Fruit fly (Drosophila melanogaster) whole organism, wandering third instar larva: Measurements from ENCODE around the gene Drgx.
A peak's percentile ranks its signal among the peaks of the same experiment; 100 is the strongest.

Experiments
- Abd-B ChIP-seq: fragments of >200 bp; optimal IDR thresholded peaks from 2 replicates; lab custom pipeline; 2017; ENCODE audit warnings: missing biosample characterization, missing genetic modification characterization
- CG32264 ChIP-seq: fragments of 200-800 bp; sonication (Bioruptor generic); optimal IDR thresholded peaks from 2 replicates; lab custom pipeline; 2016; ENCODE audit warnings: missing biosample characterization, missing genetic modification characterization
- CG9705 ChIP-seq: fragments of 200-800 bp; sonication (Bioruptor generic); optimal IDR thresholded peaks from 2 replicates; lab custom pipeline; 2018; ENCODE audit warnings: missing biosample characterization, mild to moderate bottlenecking, missing genetic modification characterization
- CrebA ChIP-seq: fragments of 200-800 bp; sonication (Bioruptor generic); optimal IDR thresholded peaks from 2 replicates; lab custom pipeline; 2016; ENCODE audit warnings: missing biosample characterization, mild to moderate bottlenecking, missing genetic modification characterization, borderline replicate concordance
- Dfd ChIP-seq: fragments of >200 bp; optimal IDR thresholded peaks from 2 replicates; lab custom pipeline; 2017; ENCODE audit warnings: missing biosample characterization, missing genetic modification characterization
- Dif ChIP-seq: fragments of 200-275, 200-300 bp; sonication (Bioruptor generic); optimal IDR thresholded peaks from 2 replicates; lab custom pipeline; 2018; ENCODE audit warnings: missing biosample characterization, missing genetic modification characterization; ENCODE audit not compliant: partially characterized antibody
- GATAd ChIP-seq: sonication (Bioruptor generic); optimal IDR thresholded peaks from 2 replicates; lab custom pipeline; 2016; ENCODE audit warnings: missing biosample characterization, missing genetic modification characterization
- HLH106 ChIP-seq: fragments of 200-800 bp; optimal IDR thresholded peaks from 3 replicates; lab custom pipeline; 2019; ENCODE audit warnings: missing biosample characterization, mild to moderate bottlenecking, missing genetic modification characterization, moderate library complexity
- Hnf4 ChIP-seq: fragments of 200-800 bp; sonication (Bioruptor generic); optimal IDR thresholded peaks from 2 replicates; lab custom pipeline; 2016; ENCODE audit warnings: missing biosample characterization, mild to moderate bottlenecking, missing genetic modification characterization
- Hr78 ChIP-seq: fragments of >200 bp; optimal IDR thresholded peaks from 2 replicates; lab custom pipeline; 2017; ENCODE audit warnings: missing biosample characterization, missing genetic modification characterization
- Hr83 ChIP-seq: fragments of 200-300 bp; sonication (Bioruptor generic); optimal IDR thresholded peaks from 2 replicates; lab custom pipeline; 2016; ENCODE audit warnings: missing biosample characterization, mild to moderate bottlenecking, missing genetic modification characterization, moderate library complexity; ENCODE audit not compliant: poor library complexity, severe bottlenecking
- Jra ChIP-seq: sonication (Bioruptor generic); optimal IDR thresholded peaks from 2 replicates; lab custom pipeline; 2016; ENCODE audit warnings: missing biosample characterization, missing genetic modification characterization
- Mio ChIP-seq: sonication (Bioruptor generic); optimal IDR thresholded peaks from 2 replicates; lab custom pipeline; 2016; ENCODE audit warnings: missing biosample characterization, missing genetic modification characterization
- Myc ChIP-seq: fragments of >200 bp; optimal IDR thresholded peaks from 2 replicates; lab custom pipeline; 2017
- OdsH ChIP-seq: fragments of 200-800 bp; sonication (Bioruptor generic); optimal IDR thresholded peaks from 2 replicates; lab custom pipeline; 2016; ENCODE audit warnings: missing biosample characterization, mild to moderate bottlenecking, missing genetic modification characterization
- Rel ChIP-seq, 2 experiments: fragments of 200-800 bp; sonication (Bioruptor generic) in 1 of 2; optimal IDR thresholded peaks; 2 replicates in 1 of 2; 3 replicates in 1 of 2; lab custom pipeline; 2016 to 2019; ENCODE audit warnings: mild to moderate bottlenecking in 2 of 2, missing biosample characterization in 2 of 2, missing genetic modification characterization in 2 of 2, moderate library complexity in 1 of 2
- Sp1 ChIP-seq: fragments of 200-800 bp; sonication (Bioruptor generic); optimal IDR thresholded peaks from 3 replicates; lab custom pipeline; 2019; ENCODE audit warnings: missing biosample characterization, mild to moderate bottlenecking, missing genetic modification characterization, moderate library complexity
- Vsx2 ChIP-seq: fragments of 200-300, 225-300 bp; sonication (Bioruptor generic); optimal IDR thresholded peaks from 2 replicates; lab custom pipeline; 2018; ENCODE audit warnings: missing biosample characterization, missing genetic modification characterization; ENCODE audit not compliant: partially characterized antibody
- br ChIP-seq: fragments of 200-800 bp; sonication (Bioruptor generic); optimal IDR thresholded peaks from 2 replicates; lab custom pipeline; 2016; ENCODE audit warnings: missing biosample characterization, missing genetic modification characterization
- brk ChIP-seq: fragments of 200-800 bp; sonication (Bioruptor generic); optimal IDR thresholded peaks from 2 replicates; lab custom pipeline; 2016; ENCODE audit warnings: missing biosample characterization, mild to moderate bottlenecking, missing genetic modification characterization
- dl ChIP-seq, 2 experiments: fragments of 175-275, 200-275 bp in 1 of 2; fragments of 200-275 bp in 1 of 2; sonication (Bioruptor generic); optimal IDR thresholded peaks; lab custom pipeline; 2018; ENCODE audit warnings: mild to moderate bottlenecking in 2 of 2, missing biosample characterization in 2 of 2, missing genetic modification characterization in 2 of 2, moderate library complexity in 2 of 2; ENCODE audit not compliant: partially characterized antibody in 2 of 2, insufficient read depth in 1 of 2
- dmrt93B ChIP-seq: fragments of 200-800 bp; sonication (Bioruptor generic); optimal IDR thresholded peaks from 2 replicates; lab custom pipeline; 2018; ENCODE audit warnings: missing biosample characterization, mild to moderate bottlenecking, missing genetic modification characterization
- dsf ChIP-seq: sonication (Bioruptor generic); optimal IDR thresholded peaks from 2 replicates; lab custom pipeline; 2016; ENCODE audit warnings: missing biosample characterization, missing genetic modification characterization, borderline replicate concordance
- ey ChIP-seq: fragments of 200-800 bp; sonication (Bioruptor generic); optimal IDR thresholded peaks from 2 replicates; lab custom pipeline; 2016; ENCODE audit warnings: missing biosample characterization, missing genetic modification characterization
- foxo ChIP-seq, 2 experiments: fragments of 200-800 bp; sonication (Bioruptor generic); optimal IDR thresholded peaks; 2 replicates in 1 of 2; 3 replicates in 1 of 2; lab custom pipeline; 2016 to 2017; ENCODE audit warnings: missing biosample characterization in 2 of 2, missing genetic modification characterization in 2 of 2
- fru ChIP-seq: fragments of 200-800 bp; sonication (Bioruptor generic); optimal IDR thresholded peaks from 3 replicates; lab custom pipeline; 2016; ENCODE audit warnings: missing biosample characterization, mild to moderate bottlenecking, missing genetic modification characterization
- h ChIP-seq: fragments of 200-800 bp; sonication (Bioruptor generic); optimal IDR thresholded peaks from 3 replicates; lab custom pipeline; 2016; ENCODE audit warnings: missing biosample characterization, mild to moderate bottlenecking, missing genetic modification characterization
- jim ChIP-seq: fragments of 175-275, 200-325 bp; sonication (Bioruptor generic); optimal IDR thresholded peaks from 2 replicates; lab custom pipeline; 2016; ENCODE audit warnings: missing biosample characterization, mild to moderate bottlenecking, missing genetic modification characterization
- lola ChIP-seq: fragments of >200 bp; optimal IDR thresholded peaks from 2 replicates; lab custom pipeline; 2017; ENCODE audit warnings: missing biosample characterization, missing genetic modification characterization
- pan ChIP-seq: fragments of >200 bp; optimal IDR thresholded peaks from 2 replicates; lab custom pipeline; 2017
- psq ChIP-seq: fragments of 200-800 bp; sonication (Bioruptor generic); optimal IDR thresholded peaks from 3 replicates; lab custom pipeline; 2017; ENCODE audit warnings: missing biosample characterization, mild to moderate bottlenecking, missing genetic modification characterization, moderate library complexity
- rgr ChIP-seq: fragments of 200-800 bp; sonication (Bioruptor generic); optimal IDR thresholded peaks from 3 replicates; lab custom pipeline; 2016; ENCODE audit warnings: missing biosample characterization, mild to moderate bottlenecking, missing genetic modification characterization
- sage ChIP-seq: fragments of 200-800 bp; sonication (Bioruptor generic); optimal IDR thresholded peaks from 2 replicates; lab custom pipeline; 2016; ENCODE audit warnings: missing biosample characterization, mild to moderate bottlenecking, missing genetic modification characterization
- sv ChIP-seq: fragments of 200-800 bp; sonication (Bioruptor generic); optimal IDR thresholded peaks from 3 replicates; lab custom pipeline; 2016; ENCODE audit warnings: missing biosample characterization, missing genetic modification characterization
- tai ChIP-seq: sonication (Bioruptor generic); optimal IDR thresholded peaks from 2 replicates; lab custom pipeline; 2016; ENCODE audit warnings: missing biosample characterization, missing genetic modification characterization
- usp ChIP-seq: fragments of >200 bp; optimal IDR thresholded peaks from 2 replicates; lab custom pipeline; 2017; ENCODE audit warnings: missing biosample characterization, missing genetic modification characterization
- woc ChIP-seq: sonication (Bioruptor generic); optimal IDR thresholded peaks from 2 replicates; lab custom pipeline; 2016; ENCODE audit warnings: missing biosample characterization, mild to moderate bottlenecking, missing genetic modification characterization

Drgx gene

dm6 chr2L:3655698-3656105 is 6.8 kb upstream of the Drgx start:
- TF ChIP-seq Hr78 (GFP tag; lab: Kevin White, UChicago): no peak
- TF ChIP-seq Rel (GFP tag; optimal IDR thresholded peaks at IDR 0.05; lab: Kevin White, UChicago): peak; percentile 93
- TF ChIP-seq Rel (tag; optimal IDR thresholded peaks at IDR 0.05; lab: Kevin White, UChicago): peak; percentile 95
- peak; percentile 99 for TF ChIP-seq CG9705 (GFP tag; lab: Kevin White, UChicago)
- TF ChIP-seq Hr83 (GFP tag; lab: Kevin White, UChicago): peak; percentile 80
- no peak for TF ChIP-seq lola (GFP tag; lab: Kevin White, UChicago)
- TF ChIP-seq dl (GFP tag; optimal IDR thresholded peaks at IDR 0.05; lab: Kevin White, UChicago; ENCODE audit: insufficient read depth in 1 of 2, partially characterized antibody in 2 of 2): no peak
- peak; percentile 99 for TF ChIP-seq rgr (GFP tag; lab: Kevin White, UChicago)
- no peak for TF ChIP-seq Myc
- no peak for TF ChIP-seq Vsx2
- peak; percentile 96 for TF ChIP-seq CrebA
- TF ChIP-seq sv (GFP tag; lab: Kevin White, UChicago): peak; percentile 97
- TF ChIP-seq foxo (GFP tag; optimal IDR thresholded peaks at IDR 0.05; lab: Kevin White, UChicago): peak; percentile 97 to 99
- no peak for TF ChIP-seq Dif
- no peak for TF ChIP-seq Abd-B
- TF ChIP-seq Jra (GFP tag; lab: Kevin White, UChicago): peak; percentile 94
- peak; percentile 96 for TF ChIP-seq tai (GFP tag; lab: Kevin White, UChicago)
- TF ChIP-seq jim: peak; percentile 61
- TF ChIP-seq CG32264 (GFP tag; lab: Kevin White, UChicago): peak; percentile 96
- TF ChIP-seq woc: peak; percentile 99
- TF ChIP-seq HLH106 (tag; lab: Kevin White, UChicago): peak; percentile 99
- TF ChIP-seq fru (GFP tag; lab: Kevin White, UChicago): peak; percentile 99
- TF ChIP-seq Sp1: peak; percentile 99
- TF ChIP-seq brk (GFP tag; lab: Kevin White, UChicago): peak; percentile 96
- peak; percentile 97 for TF ChIP-seq dmrt93B (GFP tag; lab: Kevin White, UChicago)
- TF ChIP-seq ey (GFP tag; lab: Kevin White, UChicago): peak; percentile 99
- peak; percentile 98 for TF ChIP-seq psq (GFP tag; lab: Kevin White, UChicago)
- peak; percentile 96 for TF ChIP-seq sage (GFP tag; lab: Kevin White, UChicago)
- TF ChIP-seq h (GFP tag; lab: Kevin White, UChicago): peak; percentile 99
- peak; percentile 90 for TF ChIP-seq Mio (GFP tag; lab: Kevin White, UChicago)
- peak; percentile 99 for TF ChIP-seq br (GFP tag; lab: Kevin White, UChicago)
- peak; percentile 72 for TF ChIP-seq GATAd (GFP tag; lab: Kevin White, UChicago)
- peak; percentile 99 for TF ChIP-seq Hnf4 (GFP tag; lab: Kevin White, UChicago)
- TF ChIP-seq OdsH (GFP tag; lab: Kevin White, UChicago): peak; percentile 99
- peak; percentile 91 for TF ChIP-seq dsf (GFP tag; lab: Kevin White, UChicago)

dm6 chr2L:3656667-3657066 is 5.9 kb upstream of the Drgx start, which contains the start of gene for:
for (minus strand) TSS chr2L:3656953.
- TF ChIP-seq HLH106 (tag; lab: Kevin White, UChicago) (no peak), Abd-B (no peak), dsf (GFP tag; lab: Kevin White, UChicago) (no peak), fru (GFP tag; lab: Kevin White, UChicago) (peak; percentile 14), brk (GFP tag; lab: Kevin White, UChicago) (no peak)

dm6 chr2L:3657349-3658142 is 5.0 kb upstream of the Drgx start:
- TF ChIP-seq sv (GFP tag; lab: Kevin White, UChicago) (no peak), ey (GFP tag; lab: Kevin White, UChicago) (peak; percentile 43), foxo (GFP tag; optimal IDR thresholded peaks at IDR 0.05; lab: Kevin White, UChicago) (peak in 1 of 2 experiments; percentile 63), usp (no peak), fru (GFP tag; lab: Kevin White, UChicago) (peak; percentile 33), CrebA (peak; percentile 60), Myc (peak; percentile 90), psq (GFP tag; lab: Kevin White, UChicago) (no peak), CG9705 (GFP tag; lab: Kevin White, UChicago) (no peak), dl (GFP tag; optimal IDR thresholded peaks at IDR 0.05; lab: Kevin White, UChicago; ENCODE audit: insufficient read depth in 1 of 2, partially characterized antibody in 2 of 2) (no peak), lola (GFP tag; lab: Kevin White, UChicago) (no peak), HLH106 (tag; lab: Kevin White, UChicago) (peak; percentile 50), Rel (GFP tag; optimal IDR thresholded peaks at IDR 0.05; lab: Kevin White, UChicago) (no peak), Rel (tag; optimal IDR thresholded peaks at IDR 0.05; lab: Kevin White, UChicago) (no peak), dsf (GFP tag; lab: Kevin White, UChicago) (no peak), sage (GFP tag; lab: Kevin White, UChicago) (no peak), Dfd (no peak), Jra (GFP tag; lab: Kevin White, UChicago) (no peak), tai (GFP tag; lab: Kevin White, UChicago) (peak; percentile 46), brk (GFP tag; lab: Kevin White, UChicago) (peak; percentile 19), br (GFP tag; lab: Kevin White, UChicago) (no peak), GATAd (GFP tag; lab: Kevin White, UChicago) (no peak), OdsH (GFP tag; lab: Kevin White, UChicago) (peak; percentile 7), pan (no peak), dmrt93B (GFP tag; lab: Kevin White, UChicago) (peak; percentile 26), Hnf4 (GFP tag; lab: Kevin White, UChicago) (peak; percentile 26), jim (no peak), CG32264 (GFP tag; lab: Kevin White, UChicago) (no peak), Dif (no peak), Vsx2 (no peak), Mio (GFP tag; lab: Kevin White, UChicago) (no peak), Hr78 (GFP tag; lab: Kevin White, UChicago) (no peak), rgr (GFP tag; lab: Kevin White, UChicago) (peak; percentile 34), Hr83 (GFP tag; lab: Kevin White, UChicago) (no peak), Sp1 (no peak)
